Worm (Caenorhabditis elegans): Measurements from ENCODE around the gene folt-2.
A peak's percentile ranks its signal among the peaks of the same experiment; 100 is the strongest.

The folt-2 gene

DNA sequence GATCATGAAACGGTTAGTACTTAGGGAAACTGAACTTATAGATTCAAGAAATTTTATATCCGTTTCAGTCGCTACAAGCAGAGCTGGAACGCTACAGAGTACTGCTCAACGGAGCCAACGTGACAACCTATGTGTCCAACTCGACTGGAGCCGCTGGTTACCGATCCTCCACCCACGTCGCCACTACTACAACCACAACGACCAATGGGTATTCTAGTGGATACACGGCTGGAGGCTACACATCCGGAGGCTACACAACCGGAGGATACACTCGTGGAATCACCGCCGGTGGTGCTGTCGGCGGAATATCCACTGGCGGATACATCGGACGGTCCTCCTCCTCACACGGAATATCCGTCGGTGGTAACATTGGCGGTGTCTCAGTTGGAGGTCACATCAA, 7.7 kb upstream of the folt-2 start:
- TF ChIP-seq F37B4.10 (GFP tag; IDR thresholded peaks at IDR 0.05) (peak; percentile 96; the same call in 1 of the 2 replicates), ekl-4 (GFP tag; IDR thresholded peaks at IDR 0.05) (no peak), sea-2 (GFP tag; IDR thresholded peaks at IDR 0.05) (no peak), nfyb-1 (GFP tag; IDR thresholded peaks at IDR 0.05) (no peak), T26A5.8 (tag; optimal IDR thresholded peaks at IDR 0.05) (no peak), pha-4 (tag; optimal IDR thresholded peaks at IDR 0.05) (no peak), ccch-3 (GFP tag; optimal IDR thresholded peaks at IDR 0.05) (no peak), rec-8 (tag; optimal IDR thresholded peaks at IDR 0.05) (no peak), ceh-100 (GFP tag; IDR thresholded peaks at IDR 0.05) (no peak), ztf-25 (GFP tag; IDR thresholded peaks at IDR 0.05) (no peak), C06A6.2 (GFP tag; conservative IDR thresholded peaks at IDR 0.05) (no peak), rpc-1 (optimal IDR thresholded peaks at IDR 0.05) (no peak), rpc-1 (tag; optimal IDR thresholded peaks at IDR 0.05) (no peak), snpc-4 (GFP tag; optimal IDR thresholded peaks at IDR 0.05) (no peak), snpc-4 (tag; optimal IDR thresholded peaks at IDR 0.05) (no peak), bed-1 (GFP tag; IDR thresholded peaks at IDR 0.05) (no peak), madf-3 (GFP tag; IDR thresholded peaks at IDR 0.05) (0 out of 2 replicates have a peak, but pooled peaks have one; percentile 41), madf-8 (GFP tag; conservative IDR thresholded peaks at IDR 0.05) (no peak), Y79H2A.3 (GFP tag; conservative IDR thresholded peaks at IDR 0.05) (no peak), Y95B8A.8 (GFP tag; IDR thresholded peaks at IDR 0.05) (no peak)

DNA sequence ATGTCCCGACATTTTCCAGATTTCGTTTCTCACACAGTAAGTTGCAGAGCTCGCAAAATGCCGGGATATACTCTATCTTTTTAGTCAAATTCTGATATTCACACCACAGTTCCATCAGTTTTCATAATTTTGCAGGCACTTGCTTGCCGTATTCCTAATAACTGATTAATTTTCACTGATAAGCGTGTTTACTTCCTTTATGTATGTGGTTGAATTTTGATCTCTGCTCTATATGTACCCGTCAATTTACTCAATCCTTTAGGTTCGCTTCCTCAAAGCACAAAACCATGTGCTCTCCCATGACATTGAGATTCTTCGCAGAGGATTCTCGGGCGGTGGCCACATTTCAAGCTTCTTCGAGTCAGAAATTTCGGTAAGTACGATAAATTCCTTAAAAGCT, 6.2 kb upstream of the folt-2 start:
- TF ChIP-seq Y79H2A.3 (GFP tag; conservative IDR thresholded peaks at IDR 0.05) (no peak), C06A6.2 (GFP tag; conservative IDR thresholded peaks at IDR 0.05) (no peak), pha-4 (tag; optimal IDR thresholded peaks at IDR 0.05) (peak; percentile 34), bed-2 (GFP tag; IDR thresholded peaks at IDR 0.05) (no peak), nfya-2 (GFP tag; IDR thresholded peaks at IDR 0.05) (no peak), nhr-80 (tag; optimal IDR thresholded peaks at IDR 0.05) (peak; percentile 23)

- TF ChIP-seq zim-3 (tag; optimal IDR thresholded peaks at IDR 0.05), result no peak
- TF ChIP-seq F55B11.4 (tag; optimal IDR thresholded peaks at IDR 0.05; ENCODE audit: borderline replicate concordance, insufficient read depth), result no peak
- no peak for TF ChIP-seq lin-54 (GFP tag; optimal IDR thresholded peaks at IDR 0.05)
- TF ChIP-seq fkh-3 (tag; optimal IDR thresholded peaks at IDR 0.05), result no peak
- no peak for TF ChIP-seq ceh-27 (GFP tag; optimal IDR thresholded peaks at IDR 0.05)
- no peak for TF ChIP-seq ztf-28 (GFP tag; IDR thresholded peaks at IDR 0.05)
- TF ChIP-seq hrde-1 (tag; optimal IDR thresholded peaks at IDR 0.05; ENCODE audit: borderline replicate concordance), result no peak
- no peak for TF ChIP-seq tlf-1 (GFP tag; optimal IDR thresholded peaks at IDR 0.05)
- no peak for TF ChIP-seq madf-3 (GFP tag; IDR thresholded peaks at IDR 0.05)
- no peak for TF ChIP-seq B0035.1 (tag; optimal IDR thresholded peaks at IDR 0.05)
- no peak for TF ChIP-seq tbx-9 (tag; optimal IDR thresholded peaks at IDR 0.05; ENCODE audit: borderline replicate concordance)
- no peak for TF ChIP-seq nhr-120 (GFP tag; IDR thresholded peaks at IDR 0.05)
- no peak for TF ChIP-seq bed-2 (GFP tag; IDR thresholded peaks at IDR 0.05)
Observed at ce11 chrV:2881016-2881415, 5.6 kb upstream of the folt-2 start, which contains the start of gene ifc-1. ifc-1 (plus strand) TSS chrV:2881393.

ce11 chrV:2880356-2880755, 5.0 kb upstream of the folt-2 start:
- TF ChIP-seq B0336.3 (GFP tag; IDR thresholded peaks at IDR 0.05), result no peak
- peak; percentile 45 for TF ChIP-seq nhr-80 (tag; optimal IDR thresholded peaks at IDR 0.05)
- TF ChIP-seq mcd-1 (GFP tag; IDR thresholded peaks at IDR 0.05), result no peak

All from whole organism, young adult.